Worm (Caenorhabditis elegans) whole organism, L4 larva: ENCODE results near the gene srw-77.
A peak's percentile ranks its signal among the peaks of the same experiment; 100 is the strongest.

Experiments used
- F10B5.3 ChIP-seq: sonication (generic microtip); optimal IDR thresholded peaks from 2 replicates; lab custom pipeline; 2016; ENCODE audit warnings: mild to moderate bottlenecking, missing genetic modification characterization, missing compliant biosample characterization
- F44E2.7 ChIP-seq: fragments of 200-800 bp; sonication (Bioruptor generic); IDR thresholded peaks from 2 replicates; pipeline ENCODE4 v2.1.2; 2022; ENCODE audit warnings: missing genetic modification characterization, missing compliant biosample characterization
- F49E8.2 ChIP-seq: sonication (generic microtip); optimal IDR thresholded peaks from 2 replicates; lab custom pipeline; 2016; ENCODE audit warnings: missing compliant biosample characterization, mild to moderate bottlenecking, missing genetic modification characterization, borderline replicate concordance
- R02D3.7 ChIP-seq: fragments of 150-350 bp; sonication (generic microtip); optimal IDR thresholded peaks from 3 replicates; lab custom pipeline; 2014; ENCODE audit warnings: missing biosample characterization, missing genetic modification characterization
- T20F7.1 ChIP-seq: fragments of 200-800 bp; sonication (Bioruptor generic); optimal IDR thresholded peaks from 2 replicates; lab custom pipeline; 2018; ENCODE audit warnings: mild to moderate bottlenecking, missing genetic modification characterization, missing compliant biosample characterization
- Y48G9A.11 ChIP-seq: fragments of 200-800 bp; sonication (Bioruptor generic); IDR thresholded peaks from 2 replicates; pipeline ENCODE4 v1.3.6; 2022; ENCODE audit warnings: missing genetic modification reagents, missing genetic modification characterization, missing compliant biosample characterization
- Y5F2A.4 ChIP-seq: fragments of 200-800 bp; sonication (Bioruptor generic); optimal IDR thresholded peaks from 2 replicates; lab custom pipeline; 2018; ENCODE audit warnings: mild to moderate bottlenecking, missing genetic modification characterization, missing compliant biosample characterization
- ZK337.2 ChIP-seq: fragments of 200-800 bp; sonication (Bioruptor generic); IDR thresholded peaks from 2 replicates; pipeline ENCODE4 v1.3.6; 2022; ENCODE audit warnings: missing genetic modification reagents, missing genetic modification characterization, missing compliant biosample characterization
- aha-1 ChIP-seq: fragments of 150-350 bp; peaks from one replicate; lab custom pipeline; 2014; ENCODE audit warnings: missing biosample characterization, missing genetic modification characterization
- aly-2 ChIP-seq: sonication (generic microtip); optimal IDR thresholded peaks from 2 replicates; lab custom pipeline; 2018; ENCODE audit warnings: missing biosample characterization, missing genetic modification characterization
- arid-1 ChIP-seq: fragments of 200-800 bp; sonication (Bioruptor generic); conservative IDR thresholded peaks from 2 replicates; pipeline ENCODE4 v1.3.6; 2022; ENCODE audit warnings: missing genetic modification reagents, missing genetic modification characterization, missing compliant biosample characterization
- attf-4 ChIP-seq: sonication (generic microtip); optimal IDR thresholded peaks from 3 replicates; lab custom pipeline; 2017; ENCODE audit warnings: missing biosample characterization, missing genetic modification characterization
- ceh-20 ChIP-seq: fragments of 200-800 bp; sonication (Bioruptor generic); IDR thresholded peaks from 2 replicates; pipeline ENCODE4 v1.3.6; 2022; ENCODE audit warnings: missing genetic modification reagents, missing genetic modification characterization, missing compliant biosample characterization
- ceh-28 ChIP-seq: fragments of 150-350 bp; optimal IDR thresholded peaks from 2 replicates; lab custom pipeline; 2014; ENCODE audit warnings: missing biosample characterization, missing genetic modification reagents, missing genetic modification characterization
- ceh-32 ChIP-seq: sonication (generic microtip); optimal IDR thresholded peaks from 2 replicates; lab custom pipeline; 2016; ENCODE audit warnings: mild to moderate bottlenecking, missing genetic modification characterization, missing compliant biosample characterization; ENCODE audit not compliant: poor library complexity
- ceh-82 ChIP-seq: sonication (generic microtip); optimal IDR thresholded peaks from 2 replicates; lab custom pipeline; 2017; ENCODE audit warnings: missing biosample characterization, missing genetic modification characterization
- daf-19 ChIP-seq: fragments of 200-800 bp; sonication (Bioruptor generic); conservative IDR thresholded peaks from 2 replicates; pipeline ENCODE4 v1.3.6; 2022; ENCODE audit warnings: missing genetic modification characterization, missing compliant biosample characterization
- dmd-6 ChIP-seq: fragments of 200-800 bp; sonication (Bioruptor generic); IDR thresholded peaks from 2 replicates; pipeline ENCODE4 v1.3.6; 2022; ENCODE audit warnings: missing genetic modification reagents, missing genetic modification characterization, missing compliant biosample characterization
- dmd-8 ChIP-seq: fragments of 200-800 bp; sonication (Bioruptor generic); IDR thresholded peaks from 2 replicates; pipeline ENCODE4 v1.3.6; 2022; ENCODE audit warnings: missing genetic modification characterization, missing compliant biosample characterization
- dmd-9 ChIP-seq: fragments of 200-800 bp; sonication (Bioruptor generic); IDR thresholded peaks from 2 replicates; pipeline ENCODE4 v1.3.6; 2022; ENCODE audit warnings: missing genetic modification reagents, missing genetic modification characterization, missing compliant biosample characterization
- duxl-1 ChIP-seq: sonication (generic microtip); optimal IDR thresholded peaks from 2 replicates; lab custom pipeline; 2016; ENCODE audit warnings: mild to moderate bottlenecking, missing genetic modification characterization, moderate library complexity, missing compliant biosample characterization; ENCODE audit not compliant: poor library complexity
- dve-1 ChIP-seq: sonication (generic microtip); optimal IDR thresholded peaks from 2 replicates; lab custom pipeline; 2017; ENCODE audit warnings: antibody characterized with exemption, mild to moderate bottlenecking, missing genetic modification characterization, missing compliant biosample characterization; ENCODE audit not compliant: insufficient read depth
- gei-8 ChIP-seq: fragments of 200-800 bp; sonication (Bioruptor generic); optimal IDR thresholded peaks from 2 replicates; lab custom pipeline; 2018; ENCODE audit warnings: mild to moderate bottlenecking, missing genetic modification characterization, missing compliant biosample characterization
- hlh-11 ChIP-seq: fragments of 200-800 bp; sonication (Bioruptor generic); optimal IDR thresholded peaks from 2 replicates; lab custom pipeline; 2018; ENCODE audit warnings: mild to moderate bottlenecking, missing genetic modification characterization, missing compliant biosample characterization
- hlh-30 ChIP-seq: sonication (generic microtip); optimal IDR thresholded peaks from 2 replicates; lab custom pipeline; 2017; ENCODE audit warnings: antibody characterized with exemption, mild to moderate bottlenecking, missing genetic modification characterization, missing compliant biosample characterization; ENCODE audit not compliant: insufficient read depth
- hmg-1.1 ChIP-seq: fragments of 200-800 bp; sonication (Bioruptor generic); IDR thresholded peaks from 2 replicates; pipeline ENCODE4 v1.3.6; 2022; ENCODE audit warnings: missing genetic modification reagents, missing genetic modification characterization, missing compliant biosample characterization
- jun-1 ChIP-seq: fragments of 150-350 bp; optimal IDR thresholded peaks from 2 replicates; lab custom pipeline; 2014; ENCODE audit warnings: missing biosample characterization, missing genetic modification reagents, missing genetic modification characterization
- lim-7 ChIP-seq: fragments of 200-800 bp; sonication (Bioruptor generic); IDR thresholded peaks from 2 replicates; pipeline ENCODE4 v1.3.6; 2022; ENCODE audit warnings: missing genetic modification characterization, missing compliant biosample characterization
- lin-13 ChIP-seq: fragments of 150-350 bp; optimal IDR thresholded peaks from 2 replicates; lab custom pipeline; 2014; ENCODE audit warnings: missing biosample characterization, missing genetic modification reagents, missing genetic modification characterization
- lir-3 ChIP-seq: sonication (generic microtip); optimal IDR thresholded peaks from 2 replicates; lab custom pipeline; 2016; ENCODE audit warnings: mild to moderate bottlenecking, missing genetic modification characterization, missing compliant biosample characterization
- mdl-1 ChIP-seq, 2 experiments: fragments of 150-350 bp in 1 of 2; sonication (generic microtip) in 1 of 2; optimal IDR thresholded peaks; 2 replicates each; lab custom pipeline; 2014 to 2017; ENCODE audit warnings: missing biosample characterization in 2 of 2, missing genetic modification characterization in 2 of 2
- mdt-29 ChIP-seq: fragments of 200-800 bp; sonication (Bioruptor generic); IDR thresholded peaks from 2 replicates; pipeline ENCODE4 v1.3.6; 2022; ENCODE audit warnings: missing genetic modification reagents, missing genetic modification characterization, missing compliant biosample characterization
- mes-2 ChIP-seq: sonication (generic microtip); optimal IDR thresholded peaks from 2 replicates; lab custom pipeline; 2016; ENCODE audit warnings: missing genotype, mild to moderate bottlenecking, missing genetic modification characterization, missing compliant biosample characterization; ENCODE audit not compliant: poor library complexity, severe bottlenecking
- nhr-102 ChIP-seq: sonication (generic microtip); optimal IDR thresholded peaks from 2 replicates; lab custom pipeline; 2016; ENCODE audit warnings: mild to moderate bottlenecking, missing genetic modification characterization, moderate library complexity, missing compliant biosample characterization
- nhr-11 ChIP-seq: fragments of 150-350 bp; optimal IDR thresholded peaks from 2 replicates; lab custom pipeline; 2014; ENCODE audit warnings: missing biosample characterization, missing genetic modification characterization
- nhr-111 ChIP-seq: fragments of 200-800 bp; sonication (Bioruptor generic); optimal IDR thresholded peaks from 2 replicates; lab custom pipeline; 2018; ENCODE audit warnings: mild to moderate bottlenecking, missing genetic modification characterization, missing compliant biosample characterization
- nhr-25 ChIP-seq: sonication (generic microtip); optimal IDR thresholded peaks from 2 replicates; lab custom pipeline; 2017; ENCODE audit warnings: missing genetic modification characterization, mild to moderate bottlenecking, missing compliant biosample characterization, antibody characterized with exemption, moderate library complexity, borderline replicate concordance; ENCODE audit not compliant: insufficient read depth
- nhr-28 ChIP-seq: fragments of 150-350 bp; optimal IDR thresholded peaks from 2 replicates; lab custom pipeline; 2014; ENCODE audit warnings: missing biosample characterization, missing genetic modification characterization
- nhr-42 ChIP-seq: fragments of 200-800 bp; sonication (Bioruptor generic); IDR thresholded peaks from 2 replicates; pipeline ENCODE4 v1.3.6; 2022; ENCODE audit warnings: missing genetic modification characterization, missing compliant biosample characterization
- nhr-76 ChIP-seq: fragments of 150-350 bp; optimal IDR thresholded peaks from 2 replicates; lab custom pipeline; 2014; ENCODE audit warnings: missing biosample characterization, missing genetic modification characterization
- nhr-77 ChIP-seq: fragments of 150-350 bp; optimal IDR thresholded peaks from 2 replicates; lab custom pipeline; 2014; ENCODE audit warnings: missing biosample characterization, missing genetic modification characterization
- php-3 ChIP-seq: fragments of 200-800 bp; sonication (Bioruptor generic); IDR thresholded peaks from 2 replicates; pipeline ENCODE4 v1.3.6; 2022; ENCODE audit warnings: missing genetic modification reagents, missing genetic modification characterization, missing compliant biosample characterization
- rbr-2 ChIP-seq: sonication (generic microtip); optimal IDR thresholded peaks from 2 replicates; lab custom pipeline; 2016; ENCODE audit warnings: missing genotype, missing genetic modification characterization, missing compliant biosample characterization
- sdz-12 ChIP-seq: fragments of 200-800 bp; sonication (Bioruptor generic); optimal IDR thresholded peaks from 2 replicates; lab custom pipeline; 2018; ENCODE audit warnings: mild to moderate bottlenecking, missing genetic modification characterization, missing compliant biosample characterization
- set-16 ChIP-seq: fragments of 200-800 bp; sonication (Bioruptor generic); IDR thresholded peaks from 2 replicates; pipeline ENCODE4 v1.3.6; 2022; ENCODE audit warnings: missing genetic modification reagents, missing genetic modification characterization, missing compliant biosample characterization
- spr-3 ChIP-seq: fragments of 200-800 bp; sonication (Bioruptor generic); optimal IDR thresholded peaks from 2 replicates; lab custom pipeline; 2018; ENCODE audit warnings: mild to moderate bottlenecking, missing genetic modification characterization, missing compliant biosample characterization
- vab-7 ChIP-seq: fragments of 200-800 bp; sonication (Bioruptor generic); IDR thresholded peaks from 2 replicates; pipeline ENCODE4 v1.3.6; 2022; ENCODE audit warnings: missing genetic modification reagents, missing genetic modification characterization, missing compliant biosample characterization
- zag-1 ChIP-seq: fragments of 150-350 bp; optimal IDR thresholded peaks from 2 replicates; lab custom pipeline; 2014; ENCODE audit warnings: missing biosample characterization, missing genetic modification characterization
- zip-2 ChIP-seq: fragments of 150-350 bp; optimal IDR thresholded peaks from 2 replicates; lab custom pipeline; 2014; ENCODE audit warnings: missing biosample characterization, missing genetic modification characterization

Gene srw-77

ce11 chrV:16591992-16592798 lies 51.3 kb downstream of the srw-77 start, which contains the start of gene srh-269 (continued):
- TF ChIP-seq ZK337.2 (GFP tag; lab: Robert Waterston, UW) = peak; percentile 72; the same call in 1 of the 2 replicates
- peak; percentile 83 for TF ChIP-seq nhr-42 (GFP tag; lab: Robert Waterston, UW)
- TF ChIP-seq vab-7 (GFP tag; lab: Robert Waterston, UW) = peak; percentile 96
- TF ChIP-seq dve-1 = peak; percentile 83
- TF ChIP-seq nhr-111 (GFP tag; lab: Kevin White, UChicago) = peak; percentile 65
- no peak for TF ChIP-seq ceh-28 (tag; lab: Kevin White, UChicago)
- no peak for TF ChIP-seq R02D3.7
- TF ChIP-seq hlh-11 (tag; lab: Kevin White, UChicago) = peak; percentile 81
- TF ChIP-seq dmd-8 (GFP tag; lab: Robert Waterston, UW) = peak; percentile 92
- peak; percentile 69 for TF ChIP-seq dmd-6 (GFP tag; lab: Robert Waterston, UW)
- peak; percentile 38 for TF ChIP-seq lin-13 (GFP tag; lab: Kevin White, UChicago)
- peak; percentile 8 for TF ChIP-seq F10B5.3
- peak; percentile 81 for TF ChIP-seq mes-2
- peak; percentile 92 for TF ChIP-seq arid-1 (GFP tag; lab: Robert Waterston, UW)
- TF ChIP-seq Y5F2A.4 (GFP tag; lab: Kevin White, UChicago) = peak; percentile 66
- TF ChIP-seq nhr-25 (tag; lab: Kevin White, UChicago) = no peak
- peak; percentile 90 for TF ChIP-seq mdt-29 (GFP tag; lab: Robert Waterston, UW)
- TF ChIP-seq zag-1 (tag; lab: Kevin White, UChicago) = no peak
- peak; percentile 77 for TF ChIP-seq nhr-102 (tag; lab: Kevin White, UChicago)
- TF ChIP-seq nhr-28 (tag; lab: Kevin White, UChicago) = peak; percentile 38
- TF ChIP-seq duxl-1 (tag; lab: Kevin White, UChicago) = peak; percentile 84
- peak; percentile 81 for TF ChIP-seq hmg-1.1
- TF ChIP-seq ceh-20 = peak; percentile 86
- no peak for TF ChIP-seq attf-4 (tag; lab: Kevin White, UChicago)
- no peak for TF ChIP-seq ceh-82 (tag; lab: Kevin White, UChicago)
- peak; percentile 93 for TF ChIP-seq lim-7 (GFP tag; lab: Robert Waterston, UW)
- TF ChIP-seq zip-2 = no peak
- TF ChIP-seq mdl-1 (tag; optimal IDR thresholded peaks at IDR 0.05; lab: Kevin White, UChicago) = no peak
- peak; percentile 86; the same call in 1 of the 2 replicates for TF ChIP-seq daf-19 (GFP tag; lab: Robert Waterston, UW)
- TF ChIP-seq F44E2.7 (GFP tag; lab: Robert Waterston, UW) = peak; percentile 74; the same call in 1 of the 2 replicates
- TF ChIP-seq php-3 (GFP tag; lab: Robert Waterston, UW) = peak; percentile 80
- TF ChIP-seq F49E8.2 = peak; percentile 41
- TF ChIP-seq sdz-12 (GFP tag; lab: Kevin White, UChicago) = peak; percentile 86
- peak; percentile 25 for TF ChIP-seq lir-3 (tag; lab: Kevin White, UChicago)
- peak; percentile 61; the same call in 1 of the 2 replicates for TF ChIP-seq dmd-9 (GFP tag; lab: Robert Waterston, UW)
- TF ChIP-seq nhr-77 (tag; lab: Kevin White, UChicago) = peak; percentile 10
- TF ChIP-seq ceh-32 (tag; lab: Kevin White, UChicago) = no peak
- TF ChIP-seq set-16 (GFP tag; lab: Robert Waterston, UW) = peak; percentile 37; the same call in 1 of the 2 replicates
- no peak for TF ChIP-seq nhr-76 (tag; lab: Kevin White, UChicago)
- peak; percentile 69 for TF ChIP-seq nhr-11 (tag; lab: Kevin White, UChicago)
- peak; percentile 17 for TF ChIP-seq hlh-30 (tag; lab: Kevin White, UChicago)
- TF ChIP-seq gei-8 (GFP tag; lab: Kevin White, UChicago) = peak; percentile 82
- TF ChIP-seq aly-2 = no peak
- TF ChIP-seq spr-3 (GFP tag; lab: Kevin White, UChicago) = peak; percentile 69
- peak; percentile 51 for TF ChIP-seq rbr-2 (tag; lab: Kevin White, UChicago)
- TF ChIP-seq T20F7.1 (GFP tag; lab: Kevin White, UChicago) = peak; percentile 50
- TF ChIP-seq jun-1 (tag; lab: Kevin White, UChicago) = peak; percentile 33
- TF ChIP-seq aha-1 = peak; percentile 93
- TF ChIP-seq Y48G9A.11 = peak; percentile 78
